Fruit fly (Drosophila melanogaster) whole organism, embryonic: ENCODE measurements around the gene Tsf1.

Source experiments
- Adf1 ChIP-seq: fragments of 200-800 bp; sonication (Bioruptor generic); IDR thresholded peaks from 2 replicates; pipeline ENCODE4 v1.3.6; 2022; ENCODE audit warnings: missing biosample characterization, missing genetic modification characterization
- BEAF-32 ChIP-seq: fragments of 200-800 bp; sonication (Bioruptor generic); optimal IDR thresholded peaks from 3 replicates; lab custom pipeline; 2017; ENCODE audit warnings: missing biosample characterization, missing genetic modification characterization, mild to moderate bottlenecking, moderate library complexity, missing genetic modification reagents
- CG10147 ChIP-seq: fragments of 200-800 bp; sonication (Bioruptor generic); optimal IDR thresholded peaks from 2 replicates; lab custom pipeline; 2019; ENCODE audit warnings: missing biosample characterization, mild to moderate bottlenecking, missing genetic modification characterization, moderate library complexity
- CG10209 ChIP-seq: fragments of 200-800 bp; sonication (Bioruptor generic); optimal IDR thresholded peaks from 3 replicates; lab custom pipeline; 2017; ENCODE audit warnings: missing biosample characterization, mild to moderate bottlenecking, missing genetic modification characterization, missing genetic modification reagents
- CG10274 ChIP-seq: fragments of 200-800 bp; sonication (Bioruptor generic); optimal IDR thresholded peaks from 3 replicates; lab custom pipeline; 2017; ENCODE audit warnings: missing biosample characterization, mild to moderate bottlenecking, missing genetic modification characterization
- CG10959 ChIP-seq: fragments of 200-800 bp; sonication (Bioruptor generic); IDR thresholded peaks from 2 replicates; pipeline ENCODE4 v1.3.6; 2022; ENCODE audit warnings: missing biosample characterization, missing genetic modification characterization
- CG11456 ChIP-seq: fragments of 200-800 bp; sonication (Bioruptor generic); IDR thresholded peaks from 3 replicates; pipeline ENCODE4 v1.3.6; 2022; ENCODE audit warnings: missing biosample characterization, missing genetic modification characterization
- CG11560 ChIP-seq: fragments of 200-800 bp; sonication (Bioruptor generic); IDR thresholded peaks from 3 replicates; pipeline ENCODE4 v1.3.6; 2022; ENCODE audit warnings: missing biosample characterization, missing genetic modification characterization
- CG12942 ChIP-seq: fragments of 200-800 bp; sonication (Bioruptor generic); optimal IDR thresholded peaks from 3 replicates; lab custom pipeline; 2016; ENCODE audit warnings: missing biosample characterization, missing genetic modification characterization
- CG13123 ChIP-seq: fragments of 200-800 bp; sonication (Bioruptor generic); optimal IDR thresholded peaks from 2 replicates; lab custom pipeline; 2016; ENCODE audit warnings: missing biosample characterization, missing genetic modification characterization
- CG13287 ChIP-seq: fragments of 200-800 bp; sonication (Bioruptor generic); IDR thresholded peaks from 2 replicates; pipeline ENCODE4 v1.3.6; 2022; ENCODE audit warnings: missing biosample characterization, missing genetic modification characterization; ENCODE audit not compliant: partially characterized antibody
- CG17359 ChIP-seq: fragments of 200-800 bp; sonication (Bioruptor generic); optimal IDR thresholded peaks from 3 replicates; lab custom pipeline; 2018; ENCODE audit warnings: missing biosample characterization, mild to moderate bottlenecking, missing genetic modification characterization, moderate library complexity
- CG18011 ChIP-seq: fragments of 200-800 bp; sonication (Bioruptor generic); optimal IDR thresholded peaks from 2 replicates; lab custom pipeline; 2017; ENCODE audit warnings: missing biosample characterization, missing genetic modification characterization, mild to moderate bottlenecking, moderate library complexity, missing genotype
- CG2116 ChIP-seq: fragments of 200-800 bp; sonication (Bioruptor generic); optimal IDR thresholded peaks from 3 replicates; lab custom pipeline; 2018; ENCODE audit warnings: missing biosample characterization, mild to moderate bottlenecking, missing genetic modification characterization
- CG31365 ChIP-seq: fragments of 200-800 bp; sonication (Bioruptor generic); optimal IDR thresholded peaks from 2 replicates; lab custom pipeline; 2018; ENCODE audit warnings: missing biosample characterization, mild to moderate bottlenecking, missing genetic modification characterization
- CG3163 ChIP-seq: fragments of 200-800 bp; sonication (Bioruptor generic); optimal IDR thresholded peaks from 3 replicates; lab custom pipeline; 2016; ENCODE audit warnings: missing biosample characterization, missing genetic modification characterization
- CG33557 ChIP-seq: fragments of 200-800 bp; sonication (Bioruptor generic); optimal IDR thresholded peaks from 2 replicates; lab custom pipeline; 2019; ENCODE audit warnings: missing biosample characterization, mild to moderate bottlenecking, missing genetic modification characterization, moderate library complexity
- CG34376 ChIP-seq: fragments of 200-800 bp; sonication (Bioruptor generic); optimal IDR thresholded peaks from 2 replicates; lab custom pipeline; 2018; ENCODE audit warnings: missing biosample characterization, mild to moderate bottlenecking, missing genetic modification characterization
- CG5953 ChIP-seq: fragments of 200-800 bp; sonication (Bioruptor generic); IDR thresholded peaks from 2 replicates; pipeline ENCODE4 v1.3.6; 2022; ENCODE audit warnings: missing biosample characterization, missing genetic modification characterization
- CG6854 ChIP-seq: fragments of 200-800 bp; sonication (Bioruptor generic); optimal IDR thresholded peaks from 3 replicates; lab custom pipeline; 2017; ENCODE audit warnings: missing biosample characterization, mild to moderate bottlenecking, missing genetic modification characterization
- CG8359 ChIP-seq: fragments of 200-800 bp; sonication (Bioruptor generic); optimal IDR thresholded peaks from 2 replicates; lab custom pipeline; 2017; ENCODE audit warnings: missing biosample characterization, mild to moderate bottlenecking, missing genetic modification characterization, borderline replicate concordance
- Deaf1 ChIP-seq: fragments of 200-800 bp; optimal IDR thresholded peaks from 3 replicates; lab custom pipeline; 2019; ENCODE audit warnings: missing biosample characterization, mild to moderate bottlenecking, missing genetic modification characterization, moderate library complexity
- Dfd ChIP-seq, 2 experiments: fragments of >200 bp; optimal IDR thresholded peaks; 2 replicates each; lab custom pipeline; 2017; ENCODE audit warnings: missing biosample characterization in 2 of 2, missing genetic modification characterization in 2 of 2
- Dll ChIP-seq: fragments of 200-800 bp; sonication (Bioruptor generic); IDR thresholded peaks from 4 replicates; pipeline ENCODE4 v1.3.6; 2022; ENCODE audit warnings: missing biosample characterization, missing genetic modification characterization; ENCODE audit not compliant: partially characterized antibody
- Ets65A ChIP-seq: fragments of 200-800 bp; sonication (Bioruptor generic); peaks from one replicate; lab custom pipeline; 2016; ENCODE audit warnings: missing biosample characterization, missing genetic modification characterization
- HLHmδ ChIP-seq: fragments of 200-800 bp; sonication (Bioruptor generic); optimal IDR thresholded peaks from 2 replicates; lab custom pipeline; 2018; ENCODE audit warnings: missing biosample characterization, mild to moderate bottlenecking, missing genetic modification characterization, moderate library complexity
- Hsf ChIP-seq: fragments of 200-800 bp; sonication (Bioruptor generic); optimal IDR thresholded peaks from 3 replicates; lab custom pipeline; 2016; ENCODE audit warnings: missing biosample characterization, missing genetic modification characterization
- Lim3 ChIP-seq: fragments of 200-800 bp; sonication (Bioruptor generic); IDR thresholded peaks from 2 replicates; pipeline ENCODE4 v1.3.6; 2022; ENCODE audit warnings: missing biosample characterization, missing genetic modification characterization
- Med ChIP-seq: fragments of 200-800 bp; sonication (Bioruptor generic); peaks from one replicate; lab custom pipeline; 2016; ENCODE audit warnings: missing biosample characterization, missing genetic modification characterization, mild to moderate bottlenecking, inconsistent platforms, moderate library complexity
- Meics ChIP-seq: fragments of 200-800 bp; sonication (Bioruptor generic); optimal IDR thresholded peaks from 2 replicates; lab custom pipeline; 2017; ENCODE audit warnings: missing biosample characterization, mild to moderate bottlenecking, missing genetic modification characterization
- NC2β ChIP-seq: fragments of 200-800 bp; sonication (Bioruptor generic); optimal IDR thresholded peaks from 2 replicates; lab custom pipeline; 2016; ENCODE audit warnings: missing biosample characterization, missing genetic modification characterization
- Nf-YA ChIP-seq: fragments of 200-800 bp; sonication (Bioruptor generic); IDR thresholded peaks from 2 replicates; pipeline ENCODE4 v1.3.6; 2022; ENCODE audit warnings: missing biosample characterization, missing genetic modification characterization
- Sry-δ ChIP-seq: fragments of 200-800 bp; sonication (Bioruptor generic); optimal IDR thresholded peaks from 2 replicates; lab custom pipeline; 2016; ENCODE audit warnings: missing biosample characterization, missing genetic modification characterization
- Xbp1 ChIP-seq: fragments of 200-800 bp; sonication (Bioruptor generic); optimal IDR thresholded peaks from 3 replicates; lab custom pipeline; 2016; ENCODE audit warnings: missing biosample characterization, mild to moderate bottlenecking, missing genetic modification characterization
- YL-1 ChIP-seq: fragments of 200-800 bp; sonication (Bioruptor generic); optimal IDR thresholded peaks from 3 replicates; lab custom pipeline; 2017; ENCODE audit warnings: missing biosample characterization, mild to moderate bottlenecking, missing genetic modification characterization
- ap ChIP-seq: fragments of 200-800 bp; sonication (Bioruptor generic); IDR thresholded peaks from 2 replicates; pipeline ENCODE4 v1.3.6; 2022; ENCODE audit warnings: missing biosample characterization, missing genetic modification characterization
- bigmax ChIP-seq: fragments of 200-800 bp; sonication (Bioruptor generic); optimal IDR thresholded peaks from 2 replicates; lab custom pipeline; 2018; ENCODE audit warnings: missing biosample characterization, mild to moderate bottlenecking, missing genetic modification characterization
- fd96Cb ChIP-seq: fragments of 200-800 bp; sonication (Bioruptor generic); optimal IDR thresholded peaks from 2 replicates; lab custom pipeline; 2018; ENCODE audit warnings: missing biosample characterization, mild to moderate bottlenecking, missing genetic modification characterization, moderate library complexity
- gro ChIP-seq: fragments of 200-800 bp; sonication (Bioruptor generic); optimal IDR thresholded peaks from 2 replicates; lab custom pipeline; 2016; ENCODE audit warnings: missing biosample characterization, missing genetic modification characterization
- hb ChIP-seq: fragments of 200-800 bp; sonication (Bioruptor generic); IDR thresholded peaks from 3 replicates; pipeline ENCODE4 v1.3.6; 2022; ENCODE audit warnings: missing biosample characterization, missing genetic modification characterization; ENCODE audit not compliant: partially characterized antibody
- ind ChIP-seq: fragments of 200-800 bp; sonication (Bioruptor generic); optimal IDR thresholded peaks from 3 replicates; lab custom pipeline; 2016; ENCODE audit warnings: missing biosample characterization, missing genetic modification characterization
- lab ChIP-seq: fragments of 200-800 bp; sonication (Bioruptor generic); optimal IDR thresholded peaks from 3 replicates; lab custom pipeline; 2017; ENCODE audit warnings: missing biosample characterization, missing genetic modification characterization, mild to moderate bottlenecking, moderate library complexity, missing genetic modification reagents
- mld ChIP-seq: fragments of 200-800 bp; sonication (Bioruptor generic); IDR thresholded peaks from 3 replicates; pipeline ENCODE4 v1.3.6; 2022; ENCODE audit warnings: missing biosample characterization, missing genetic modification characterization; ENCODE audit not compliant: partially characterized antibody
- nerfin-2 ChIP-seq: fragments of 200-800 bp; sonication (Bioruptor generic); IDR thresholded peaks from 2 replicates; pipeline ENCODE4 v1.3.6; 2022; ENCODE audit warnings: missing biosample characterization, missing genetic modification characterization; ENCODE audit not compliant: partially characterized antibody
- otp ChIP-seq: fragments of 200-800 bp; sonication (Bioruptor generic); IDR thresholded peaks from 3 replicates; pipeline ENCODE4, ENCODE4 v1.3.6; 2022; ENCODE audit warnings: missing biosample characterization, missing genetic modification characterization
- pho ChIP-seq: fragments of 200-800 bp; sonication (Bioruptor generic); optimal IDR thresholded peaks from 2 replicates; lab custom pipeline; 2016; ENCODE audit warnings: missing biosample characterization, missing genetic modification characterization
- ranshi ChIP-seq: fragments of 200-800 bp; sonication (Bioruptor generic); IDR thresholded peaks from 2 replicates; pipeline ENCODE4 v1.3.6; 2022; ENCODE audit warnings: missing biosample characterization, missing genetic modification characterization
- ro ChIP-seq: fragments of 200-800 bp; sonication (Bioruptor generic); IDR thresholded peaks from 2 replicates; pipeline ENCODE4 v1.3.6; 2022; ENCODE audit warnings: missing biosample characterization, missing genetic modification characterization
- row ChIP-seq: fragments of 200-800 bp; sonication (Bioruptor generic); IDR thresholded peaks from 3 replicates; pipeline ENCODE4 v1.3.6; 2022; ENCODE audit warnings: missing biosample characterization, missing genetic modification characterization
- sens-2 ChIP-seq: fragments of 200-800 bp; sonication (Bioruptor generic); IDR thresholded peaks from 2 replicates; pipeline ENCODE4 v1.3.6; 2022; ENCODE audit warnings: missing biosample characterization, missing genetic modification characterization
- usp ChIP-seq: fragments of >200 bp; optimal IDR thresholded peaks from 2 replicates; lab custom pipeline; 2017; ENCODE audit warnings: missing biosample characterization, missing genetic modification characterization
- vfl ChIP-seq: fragments of 200-800 bp; sonication (Bioruptor generic); optimal IDR thresholded peaks from 2 replicates; lab custom pipeline; 2016; ENCODE audit warnings: missing biosample characterization, missing genetic modification characterization

Tsf1 gene

DNA sequence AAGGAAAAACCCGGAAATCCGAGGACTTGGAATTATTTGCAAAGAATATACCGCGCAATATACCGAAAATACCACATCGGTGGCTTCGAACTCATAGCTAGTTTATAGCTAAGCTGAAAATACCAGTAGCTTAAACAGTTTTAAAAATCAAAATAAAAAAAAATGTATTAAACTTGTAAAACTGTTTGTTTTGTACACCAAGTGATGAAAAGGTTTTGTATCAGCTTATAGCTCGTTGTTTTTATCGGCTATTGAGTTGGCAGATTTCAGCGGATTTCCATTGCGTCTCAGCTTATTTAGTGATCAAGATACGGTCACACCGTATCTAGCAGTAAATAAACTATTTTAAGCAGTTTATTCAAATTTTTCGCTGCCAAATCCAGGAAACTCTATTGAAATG lies 7.1 kb upstream of the Tsf1 start, which contains the start of the genes por and CG6179 (continued):
- no peak for TF ChIP-seq CG17359
- no peak for TF ChIP-seq usp (GFP tag; lab: Kevin White, UChicago)
- no peak for TF ChIP-seq lab (GFP tag; lab: Kevin White, UChicago)
- TF ChIP-seq row (GFP tag; lab: Robert Waterston, UW): peak; percentile 64
- TF ChIP-seq ind: no peak
- peak; percentile 19 for TF ChIP-seq CG2116 (GFP tag; lab: Kevin White, UChicago)
- TF ChIP-seq CG33557 (GFP tag; lab: Kevin White, UChicago): no peak
- TF ChIP-seq CG12942 (GFP tag; lab: Kevin White, UChicago): no peak
- no peak for TF ChIP-seq CG10959
- TF ChIP-seq CG10209 (GFP tag; lab: Kevin White, UChicago): no peak
- no peak for TF ChIP-seq CG6854
- TF ChIP-seq CG34376 (GFP tag; lab: Kevin White, UChicago): no peak
- no peak for TF ChIP-seq hb (GFP tag; lab: Robert Waterston, UW)
- TF ChIP-seq Dfd (GFP tag; optimal IDR thresholded peaks at IDR 0.05; lab: Kevin White, UChicago): no peak
- no peak for TF ChIP-seq otp (GFP tag; lab: Robert Waterston, UW)
- TF ChIP-seq bigmax: no peak
- TF ChIP-seq YL-1: peak; percentile 45
- TF ChIP-seq CG3163 (GFP tag; lab: Kevin White, UChicago): no peak
- no peak for TF ChIP-seq CG5953 (GFP tag; lab: Robert Waterston, UW)
- no peak for TF ChIP-seq mld (GFP tag; lab: Robert Waterston, UW)
- no peak for TF ChIP-seq nerfin-2 (GFP tag; lab: Robert Waterston, UW)
- TF ChIP-seq Meics (GFP tag; lab: Kevin White, UChicago): no peak
- TF ChIP-seq gro (GFP tag; lab: Kevin White, UChicago): no peak
- no peak for TF ChIP-seq CG11456 (GFP tag; lab: Robert Waterston, UW)
- no peak for TF ChIP-seq Lim3 (GFP tag; lab: Robert Waterston, UW)
- TF ChIP-seq CG31365: no peak
- TF ChIP-seq Xbp1 (GFP tag; lab: Kevin White, UChicago): no peak
- TF ChIP-seq Med (GFP tag; lab: Kevin White, UChicago): peak; percentile 26
- TF ChIP-seq Dll (GFP tag; lab: Robert Waterston, UW): no peak
- no peak for TF ChIP-seq ap (GFP tag; lab: Robert Waterston, UW)
- no peak for TF ChIP-seq ro
- no peak for TF ChIP-seq CG10147 (GFP tag; lab: Kevin White, UChicago)
- TF ChIP-seq CG8359 (GFP tag; lab: Kevin White, UChicago): no peak
- TF ChIP-seq vfl: no peak
- no peak for TF ChIP-seq CG10274 (GFP tag; lab: Kevin White, UChicago)
- TF ChIP-seq Hsf (GFP tag; lab: Kevin White, UChicago): no peak
- TF ChIP-seq sens-2 (GFP tag; lab: Robert Waterston, UW): no peak
- no peak for TF ChIP-seq Ets65A (GFP tag; lab: Kevin White, UChicago)
- TF ChIP-seq Sry-δ: no peak
- TF ChIP-seq fd96Cb: no peak
- TF ChIP-seq BEAF-32 (GFP tag; lab: Kevin White, UChicago): peak; percentile 29
- TF ChIP-seq CG11560 (tag; lab: Robert Waterston, UW): no peak
- TF ChIP-seq CG18011 (GFP tag; lab: Kevin White, UChicago): no peak
- TF ChIP-seq Nf-YA: no peak
- TF ChIP-seq ranshi (GFP tag; lab: Robert Waterston, UW): no peak
- no peak for TF ChIP-seq pho
- no peak for TF ChIP-seq HLHmδ (GFP tag; lab: Kevin White, UChicago)
- TF ChIP-seq Adf1 (GFP tag; lab: Robert Waterston, UW): no peak
- no peak for TF ChIP-seq CG13287 (GFP tag; lab: Robert Waterston, UW)
- no peak for TF ChIP-seq Deaf1 (tag; lab: Kevin White, UChicago)
- no peak for TF ChIP-seq CG13123
- no peak for TF ChIP-seq NC2β
